Worm (Caenorhabditis elegans) whole organism, midembryonic: ENCODE data around the gene F11A5.17.

Source experiments
- T22C8.4 ChIP-seq: fragments of 200-800 bp; sonication (Bioruptor generic); IDR thresholded peaks from 2 replicates; pipeline ENCODE4 v1.3.6; 2022; ENCODE audit warnings: missing genetic modification characterization, missing compliant biosample characterization
- cog-1 ChIP-seq: sonication (generic microtip); optimal IDR thresholded peaks from 2 replicates; lab custom pipeline; 2016; ENCODE audit warnings: missing genetic modification characterization, missing compliant biosample characterization
- flt-1 ChIP-seq: fragments of 200-800 bp; sonication (Bioruptor generic); IDR thresholded peaks from 2 replicates; pipeline ENCODE4 v1.3.6; 2022; ENCODE audit warnings: missing genetic modification characterization, missing compliant biosample characterization
- klf-2 ChIP-seq: fragments of 200-800 bp; sonication (Bioruptor generic); conservative IDR thresholded peaks from 2 replicates; pipeline ENCODE4 v1.3.6; 2022; ENCODE audit warnings: missing genetic modification reagents, missing genetic modification characterization, missing compliant biosample characterization
- med-1 ChIP-seq: sonication (generic microtip); optimal IDR thresholded peaks from 2 replicates; lab custom pipeline; 2017; ENCODE audit warnings: missing genetic modification characterization, mild to moderate bottlenecking, missing compliant biosample characterization, antibody characterized with exemption, missing genetic modification reagents; ENCODE audit not compliant: insufficient read depth
- ref-1 ChIP-seq: fragments of 200-800 bp; sonication (Bioruptor generic); conservative IDR thresholded peaks from 2 replicates; pipeline ENCODE4 v1.3.6; 2022; ENCODE audit warnings: missing genetic modification reagents, missing genetic modification characterization, missing compliant biosample characterization
- tab-1 ChIP-seq: fragments of 200-800 bp; sonication (Bioruptor generic); IDR thresholded peaks from 2 replicates; pipeline ENCODE4 v1.3.6; 2022; ENCODE audit warnings: missing genetic modification characterization, missing compliant biosample characterization
- ztf-23 ChIP-seq: fragments of 200-800 bp; sonication (Bioruptor generic); IDR thresholded peaks from 2 replicates; pipeline ENCODE4 v1.3.6; 2022; ENCODE audit warnings: missing genetic modification reagents, missing genetic modification characterization, missing compliant biosample characterization
- ztf-29 ChIP-seq: fragments of 200-800 bp; sonication (Bioruptor generic); IDR thresholded peaks from 2 replicates; pipeline ENCODE4 v1.3.6; 2022; ENCODE audit warnings: missing genetic modification reagents, missing genetic modification characterization, missing compliant biosample characterization

ce11 chrV:16204888-16205287 is 3.1 kb downstream of the F11A5.17 start, which contains the start of gene irld-26:
- TF ChIP-seq med-1: no peak
- TF ChIP-seq ztf-23 (GFP tag; lab: Robert Waterston, UW): no peak
- TF ChIP-seq flt-1 (GFP tag; lab: Robert Waterston, UW): no peak
- TF ChIP-seq cog-1 (tag; lab: Kevin White, UChicago): no peak
- TF ChIP-seq tab-1: no peak
- no peak for TF ChIP-seq T22C8.4 (GFP tag; lab: Robert Waterston, UW)
- no peak for TF ChIP-seq ztf-29 (GFP tag; lab: Robert Waterston, UW)
- TF ChIP-seq klf-2 (GFP tag; lab: Robert Waterston, UW): no peak
- no peak for TF ChIP-seq ref-1 (GFP tag; lab: Robert Waterston, UW)
